Worm (Caenorhabditis elegans) whole organism, L3 larva: ENCODE data around the gene mip-2.

ENCODE experiments used
- ceh-16 ChIP-seq: sonication (generic microtip); optimal IDR thresholded peaks from 2 replicates; lab custom pipeline; 2017; ENCODE audit warnings: missing biosample characterization, missing genetic modification characterization
- egl-5 ChIP-seq: fragments of 150-350 bp; optimal IDR thresholded peaks from 2 replicates; lab custom pipeline; 2017; ENCODE audit warnings: missing biosample characterization, missing genetic modification reagents, missing genetic modification characterization, inconsistent platforms
- elt-3 ChIP-seq, 3 experiments: fragments of 150-350 bp in 1 of 3; sonication (generic microtip) in 2 of 3; optimal IDR thresholded peaks; 2 replicates in 2 of 3; 4 replicates in 1 of 3; lab custom pipeline; 2014 to 2017; ENCODE audit warnings: missing biosample characterization in 3 of 3, missing genetic modification characterization in 3 of 3
- nhr-28 ChIP-seq: fragments of 150-350 bp; optimal IDR thresholded peaks from 2 replicates; lab custom pipeline; 2014; ENCODE audit warnings: missing biosample characterization, missing genetic modification characterization
- nhr-76 ChIP-seq: fragments of 150-350 bp; sonication (generic microtip); optimal IDR thresholded peaks from 5 replicates; lab custom pipeline; 2014; ENCODE audit warnings: missing biosample characterization, missing genetic modification characterization
- pqm-1 ChIP-seq: fragments of 150-350 bp; optimal IDR thresholded peaks from 2 replicates; lab custom pipeline; 2017; ENCODE audit warnings: missing biosample characterization, missing genetic modification characterization, inconsistent platforms
- tbx-2 ChIP-seq: sonication (generic microtip); optimal IDR thresholded peaks from 2 replicates; lab custom pipeline; 2016; ENCODE audit warnings: mild to moderate bottlenecking, missing genetic modification characterization, missing compliant biosample characterization
- unc-62 ChIP-seq: fragments of 150-350 bp; sonication (generic microtip); optimal IDR thresholded peaks from 4 replicates; lab custom pipeline; 2014; ENCODE audit warnings: missing biosample characterization, missing genetic modification reagents, missing genetic modification characterization

- no peak for TF ChIP-seq pqm-1 (tag; lab: Kevin White, UChicago)
- TF ChIP-seq tbx-2 (tag; lab: Kevin White, UChicago) = no peak
- no peak for TF ChIP-seq nhr-76 (tag; lab: Kevin White, UChicago)
- TF ChIP-seq ceh-16 (tag; lab: Kevin White, UChicago) = no peak
- TF ChIP-seq elt-3 (tag; optimal IDR thresholded peaks at IDR 0.05; lab: Kevin White, UChicago) = no peak
- no peak for TF ChIP-seq egl-5 (tag; lab: Kevin White, UChicago)
- TF ChIP-seq nhr-28 = no peak
- TF ChIP-seq unc-62 (GFP tag; lab: Kevin White, UChicago) = no peak
Observed at ce11 chrV:13689592-13689991, 17.8 kb upstream of the mip-2 start, which contains the start of gene T01D3.1.
